Worm (Caenorhabditis elegans): ENCODE results near the gene pod-2.

DNA sequence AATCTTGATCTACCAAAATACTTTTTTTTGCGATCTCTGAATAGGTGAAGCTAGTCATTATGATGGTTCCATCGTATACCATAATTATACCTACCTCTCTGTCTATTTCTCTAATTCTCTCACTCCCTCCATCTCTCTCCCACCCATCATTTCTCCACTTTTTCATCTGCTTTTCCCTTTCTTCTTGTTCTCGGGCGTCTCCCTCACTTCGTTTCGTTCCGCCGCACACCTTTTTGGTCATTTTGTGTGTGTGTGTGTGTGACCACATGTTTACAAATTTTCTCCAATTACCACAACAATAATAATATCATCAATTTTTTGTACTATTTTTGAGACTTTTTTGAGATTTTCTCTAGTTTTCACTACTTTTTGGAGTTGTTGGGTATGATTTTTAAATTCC lies 55.3 kb downstream of the pod-2 start:
- TF ChIP-seq flt-1 (GFP tag; IDR thresholded peaks at IDR 0.05): no peak
- no peak for TF ChIP-seq ama-1 (optimal IDR thresholded peaks at IDR 0.05)
- TF ChIP-seq F13C5.2 (tag; optimal IDR thresholded peaks at IDR 0.05): no peak
- TF ChIP-seq hnd-1 (tag; optimal IDR thresholded peaks at IDR 0.05): no peak
- no peak for TF ChIP-seq ceh-36 (tag; optimal IDR thresholded peaks at IDR 0.05)
- no peak for TF ChIP-seq B0310.2 (tag; optimal IDR thresholded peaks at IDR 0.05)
- TF ChIP-seq hmbx-1 (tag; optimal IDR thresholded peaks at IDR 0.05): no peak
- no peak for TF ChIP-seq scrt-1 (GFP tag; IDR thresholded peaks at IDR 0.05)
- no peak for TF ChIP-seq tra-4 (tag; optimal IDR thresholded peaks at IDR 0.05)
- TF ChIP-seq ceh-13 (GFP tag; optimal IDR thresholded peaks at IDR 0.05): no peak
- no peak for TF ChIP-seq sea-1 (GFP tag; conservative IDR thresholded peaks at IDR 0.05)
- TF ChIP-seq tbx-11 (GFP tag; IDR thresholded peaks at IDR 0.05): no peak
- TF ChIP-seq aly-1 (tag; optimal IDR thresholded peaks at IDR 0.05): no peak
- TF ChIP-seq pes-1 (GFP tag; IDR thresholded peaks at IDR 0.05): no peak

All from whole organism, early embryonic.